Worm (Caenorhabditis elegans): ENCODE data around the gene orc-5.
"Not testable (repeated sequence)": the region's sequence is repeated elsewhere in the genome, so short reads cannot be mapped to it uniquely, and the experiment has no call there.

Gene orc-5

DNA sequence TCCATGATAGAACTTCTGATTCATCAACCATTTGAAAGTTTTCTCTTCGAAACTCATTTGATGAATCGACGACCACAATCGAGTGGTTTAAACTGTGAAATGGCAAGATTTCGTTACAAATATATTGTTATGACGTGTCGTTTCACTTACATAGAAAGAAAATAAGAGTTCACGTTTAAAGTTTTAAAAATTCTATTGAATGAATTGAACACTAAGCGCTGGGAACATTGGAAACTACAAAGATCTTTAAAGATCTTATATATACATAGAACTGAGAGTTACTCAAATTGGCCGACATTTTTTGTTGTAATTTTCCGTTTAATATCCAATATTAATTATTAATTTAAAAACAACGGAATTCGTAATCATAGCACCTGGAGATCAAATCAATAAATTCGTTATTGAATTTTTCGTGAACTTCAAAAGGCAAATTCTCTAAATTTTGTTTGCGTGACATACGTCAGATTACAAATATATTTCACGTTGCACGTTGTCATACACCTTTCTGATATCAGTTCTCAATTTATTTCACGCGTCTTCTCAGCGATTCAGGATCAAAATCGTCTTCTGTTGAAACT lies 23.3 kb upstream of the orc-5 start, which contains the start of the genes T25B9.4 and T25B9.6:
T25B9.4 (minus strand) TSS at position 101 of the 578 bp plus-strand sequence.
T25B9.6 (plus strand) TSS at position 528 of the 578 bp plus-strand sequence.
- TF ChIP-seq lsy-2 (tag; optimal IDR thresholded peaks at IDR 0.05) (no peak), pha-4 (tag; optimal IDR thresholded peaks at IDR 0.05) (no peak), ceh-39 (tag; optimal IDR thresholded peaks at IDR 0.05) (no peak), cnd-1 (tag; optimal IDR thresholded peaks at IDR 0.05) (no peak), mls-2 (tag; optimal IDR thresholded peaks at IDR 0.05) (no peak), ham-2 (GFP tag; optimal IDR thresholded peaks at IDR 0.05) (no peak), ces-1 (GFP tag; optimal IDR thresholded peaks at IDR 0.05) (no peak), mab-5 (tag; optimal IDR thresholded peaks at IDR 0.05) (no peak), lin-13 (tag; optimal IDR thresholded peaks at IDR 0.05) (no peak), unc-62 (GFP tag; optimal IDR thresholded peaks at IDR 0.05) (no peak)

DNA sequence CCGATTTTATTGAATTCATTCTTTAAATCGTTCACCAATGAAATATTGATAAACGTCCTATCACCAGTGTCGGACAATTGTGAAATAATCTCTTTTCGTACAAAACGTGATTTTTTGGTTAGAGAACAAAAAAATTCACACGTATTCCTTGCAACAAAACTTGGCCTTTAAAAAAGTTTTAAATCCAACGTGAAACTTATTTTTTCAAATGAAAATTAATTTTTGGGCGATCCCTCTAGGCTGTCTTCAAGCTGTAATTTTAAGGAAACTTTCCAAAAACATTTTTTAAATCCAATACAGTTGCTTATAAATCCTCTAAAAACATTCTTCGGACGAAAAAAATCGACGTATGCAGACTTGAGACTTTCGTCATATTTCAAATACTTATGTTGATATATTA lies 20.3 kb upstream of the orc-5 start, which contains the start of gene T25B9.5:
T25B9.5 (minus strand) TSS at position 101 of the 400 bp plus-strand sequence.
- TF ChIP-seq M03D4.4 (tag; optimal IDR thresholded peaks at IDR 0.05) (no peak), elt-3 (tag; optimal IDR thresholded peaks at IDR 0.05) (no peak), ceh-43 (GFP tag; optimal IDR thresholded peaks at IDR 0.05) (no peak), unc-39 (tag; optimal IDR thresholded peaks at IDR 0.05) (no peak), nhr-76 (tag; optimal IDR thresholded peaks at IDR 0.05) (no peak), ces-1 (GFP tag; optimal IDR thresholded peaks at IDR 0.05) (no peak), blmp-1 (tag; optimal IDR thresholded peaks at IDR 0.05) (no peak), lin-13 (tag; optimal IDR thresholded peaks at IDR 0.05) (no peak), sptf-1 (tag; optimal IDR thresholded peaks at IDR 0.05) (no peak), mab-5 (tag; optimal IDR thresholded peaks at IDR 0.05) (no peak), zip-8 (tag; optimal IDR thresholded peaks at IDR 0.05) (no peak), unc-120 (tag; optimal IDR thresholded peaks at IDR 0.05; ENCODE audit: poor library complexity, severe bottlenecking) (no peak), flh-1 (GFP tag; optimal IDR thresholded peaks at IDR 0.05) (no peak), ceh-83 (GFP tag; optimal IDR thresholded peaks at IDR 0.05) (no peak), pha-4 (tag; optimal IDR thresholded peaks at IDR 0.05) (no peak), ztf-11 (tag; optimal IDR thresholded peaks at IDR 0.05) (no peak)

- TF ChIP-seq nhr-2 (tag; optimal IDR thresholded peaks at IDR 0.05); sem-2 (GFP tag; optimal IDR thresholded peaks at IDR 0.05); ceh-43 (GFP tag; optimal IDR thresholded peaks at IDR 0.05): not testable (repeated sequence)
Observed at ce11 chrIV:10751740-10752139, 17.4 kb upstream of the orc-5 start, which contains the start of gene T25B9.2. Gene T25B9.2 (minus strand): TSS chrIV:10751840.

ce11 chrIV:10750041-10750440 lies 15.7 kb upstream of the orc-5 start, which contains the start of gene T25B9.1:
Gene T25B9.1 (minus strand): TSS chrIV:10750141.
- TF ChIP-seq cnd-1 (tag; optimal IDR thresholded peaks at IDR 0.05) (no peak), hlh-1 (tag; optimal IDR thresholded peaks at IDR 0.05) (no peak), unc-62 (GFP tag; optimal IDR thresholded peaks at IDR 0.05) (no peak), flh-1 (GFP tag; optimal IDR thresholded peaks at IDR 0.05) (no peak), elt-1 (tag; optimal IDR thresholded peaks at IDR 0.05; ENCODE audit: borderline replicate concordance, insufficient read depth) (no peak), nhr-237 (tag; optimal IDR thresholded peaks at IDR 0.05) (no peak), tbx-8 (GFP tag; optimal IDR thresholded peaks at IDR 0.05) (no peak), nhr-2 (tag; optimal IDR thresholded peaks at IDR 0.05) (no peak), drap-1 (GFP tag; optimal IDR thresholded peaks at IDR 0.05) (no peak), M03D4.4 (tag; optimal IDR thresholded peaks at IDR 0.05) (no peak), ceh-39 (tag; optimal IDR thresholded peaks at IDR 0.05) (no peak)

ce11 chrIV:10745332-10745731 lies 10.9 kb upstream of the orc-5 start:
- TF ChIP-seq nhr-2 (tag; optimal IDR thresholded peaks at IDR 0.05) (peak; percentile 94), ces-1 (GFP tag; optimal IDR thresholded peaks at IDR 0.05) (no peak)

DNA sequence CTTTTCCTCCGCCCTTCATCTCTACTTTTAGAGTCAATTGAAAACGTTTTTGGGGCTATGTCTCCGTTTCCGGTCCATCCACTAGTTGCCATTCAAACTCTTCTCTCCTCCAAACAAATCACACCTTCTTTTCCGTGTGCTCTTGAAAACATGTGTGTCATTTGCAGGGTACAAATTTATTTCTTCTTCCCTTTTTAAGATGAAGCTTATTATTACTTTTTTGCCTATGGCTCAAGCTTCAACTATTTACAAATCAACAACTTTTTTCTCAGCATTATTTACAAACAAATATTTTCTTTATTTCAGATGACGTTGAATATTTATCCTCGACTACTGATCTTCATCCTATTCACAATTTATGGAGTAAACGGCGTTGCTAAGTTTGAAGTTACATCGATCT lies 10.1 kb upstream of the orc-5 start, which contains the start of gene T25B9.3:
T25B9.3 (plus strand) TSS at position 301 of the 400 bp plus-strand sequence.
- TF ChIP-seq ces-1 (GFP tag; optimal IDR thresholded peaks at IDR 0.05), result no peak
- TF ChIP-seq pha-4 (tag; optimal IDR thresholded peaks at IDR 0.05), result no peak
- no peak for TF ChIP-seq unc-62 (GFP tag; optimal IDR thresholded peaks at IDR 0.05)
- TF ChIP-seq mab-5 (tag; optimal IDR thresholded peaks at IDR 0.05), result no peak
- TF ChIP-seq mep-1 (tag; optimal IDR thresholded peaks at IDR 0.05), result no peak
- TF ChIP-seq nhr-2 (tag; optimal IDR thresholded peaks at IDR 0.05), result no peak
- no peak for TF ChIP-seq nhr-237 (tag; optimal IDR thresholded peaks at IDR 0.05)
- no peak for TF ChIP-seq lin-13 (tag; optimal IDR thresholded peaks at IDR 0.05)
- no peak for TF ChIP-seq mls-2 (tag; optimal IDR thresholded peaks at IDR 0.05)
- TF ChIP-seq unc-120 (tag; optimal IDR thresholded peaks at IDR 0.05; ENCODE audit: poor library complexity, severe bottlenecking), result no peak
- TF ChIP-seq nhr-76 (tag; optimal IDR thresholded peaks at IDR 0.05), result no peak
- no peak for TF ChIP-seq lsy-2 (tag; optimal IDR thresholded peaks at IDR 0.05)
- TF ChIP-seq blmp-1 (tag; optimal IDR thresholded peaks at IDR 0.05), result no peak
- no peak for TF ChIP-seq ceh-39 (tag; optimal IDR thresholded peaks at IDR 0.05)
- no peak for TF ChIP-seq ceh-43 (GFP tag; optimal IDR thresholded peaks at IDR 0.05)
- no peak for TF ChIP-seq zip-8 (tag; optimal IDR thresholded peaks at IDR 0.05)
- no peak for TF ChIP-seq nhr-12 (tag; optimal IDR thresholded peaks at IDR 0.05)
- TF ChIP-seq ceh-83 (GFP tag; optimal IDR thresholded peaks at IDR 0.05), result no peak
- TF ChIP-seq drap-1 (GFP tag; optimal IDR thresholded peaks at IDR 0.05), result no peak
- TF ChIP-seq snpc-4 (tag; optimal IDR thresholded peaks at IDR 0.05), result no peak

All from whole organism, mixed stage, embryonic.